Worm (Caenorhabditis elegans): ENCODE measurements around the gene prdx-2.

- TF ChIP-seq ces-1 (GFP tag; optimal IDR thresholded peaks at IDR 0.05) (no peak), ama-1 (optimal IDR thresholded peaks at IDR 0.05) (no peak), nhr-77 (tag; optimal IDR thresholded peaks at IDR 0.05) (no peak), fkh-10 (GFP tag; optimal IDR thresholded peaks at IDR 0.05) (no peak), mep-1 (tag; optimal IDR thresholded peaks at IDR 0.05) (no peak), jun-1 (tag; optimal IDR thresholded peaks at IDR 0.05) (no peak), lim-7 (GFP tag; IDR thresholded peaks at IDR 0.05) (no peak), hlh-30 (tag; optimal IDR thresholded peaks at IDR 0.05; ENCODE audit: insufficient read depth) (no peak), aly-2 (tag; optimal IDR thresholded peaks at IDR 0.05) (no peak), nhr-28 (tag; optimal IDR thresholded peaks at IDR 0.05) (no peak), lsy-2 (tag; optimal IDR thresholded peaks at IDR 0.05) (peak in 1 of 2 experiments; percentile 92), lin-38 (GFP tag; IDR thresholded peaks at IDR 0.05) (peak; percentile 94), F10B5.3 (tag; optimal IDR thresholded peaks at IDR 0.05) (no peak)
Measured at ce11 chrII:5420947-5421614, 43.1 kb downstream of the prdx-2 start, which contains the start of gene tofu-6.

Data from whole organism, L4 larva.